Fruit fly (Drosophila melanogaster): ENCODE measurements around the gene bves.

Gene bves

DNA sequence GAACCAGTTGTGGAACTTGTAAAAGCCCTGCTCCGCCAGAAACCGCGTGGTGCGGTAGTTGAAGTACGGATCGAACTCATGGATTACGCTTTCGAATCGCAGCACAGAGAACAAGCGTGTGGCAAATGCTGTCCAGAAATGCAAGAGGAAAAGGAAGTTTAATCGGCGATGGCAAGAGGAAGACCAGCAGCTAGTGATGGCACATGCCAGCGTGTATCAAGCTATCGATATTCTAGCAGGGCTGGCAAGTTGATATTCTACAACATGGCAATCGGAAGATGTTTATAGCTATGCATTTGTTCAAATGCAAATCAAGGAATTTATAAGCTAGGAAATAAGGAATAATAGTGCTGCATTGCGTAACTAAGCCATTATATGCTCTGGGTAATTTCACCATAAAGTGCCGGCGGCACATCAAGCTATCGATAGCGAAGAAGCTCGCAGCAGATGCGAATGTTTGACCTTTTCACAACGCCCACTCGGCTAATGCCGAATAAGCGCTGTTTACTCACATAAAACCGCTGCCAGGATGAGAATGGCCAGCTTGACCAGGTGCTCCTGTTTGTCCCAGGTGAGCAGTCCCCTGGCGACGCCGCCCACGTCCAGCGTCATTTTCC is 556 bp upstream of the bves start (continued):
- TF ChIP-seq ase (GFP tag; IDR thresholded peaks at IDR 0.05) (0 out of 3 replicates have a peak, but pooled peaks have one; percentile 51), Hr39 (optimal IDR thresholded peaks at IDR 0.05) (no peak), gem (tag; optimal IDR thresholded peaks at IDR 0.05) (peak; percentile 53), CG1647 (GFP tag; optimal IDR thresholded peaks at IDR 0.05) (peak; percentile 63), CG2199 (GFP tag; IDR thresholded peaks at IDR 0.05) (no peak), sc (optimal IDR thresholded peaks at IDR 0.05) (no peak), sc (GFP tag; optimal IDR thresholded peaks at IDR 0.05) (peak; percentile 18), sr (GFP tag; IDR thresholded peaks at IDR 0.05) (peak; percentile 81; the same call in 2 of the 3 replicates), Ptx1 (GFP tag; IDR thresholded peaks at IDR 0.05) (peak; percentile 63), CG11398 (GFP tag; optimal IDR thresholded peaks at IDR 0.05) (peak; percentile 64), vnd (GFP tag; IDR thresholded peaks at IDR 0.05; ENCODE audit: partially characterized antibody) (peak; percentile 80), gsb-n (tag; optimal IDR thresholded peaks at IDR 0.05) (peak; percentile 59), CHES-1-like (GFP tag; optimal IDR thresholded peaks at IDR 0.05) (peak; percentile 76), CG11247 (GFP tag; IDR thresholded peaks at IDR 0.05) (peak; percentile 70), mld (GFP tag; IDR thresholded peaks at IDR 0.05; ENCODE audit: partially characterized antibody) (peak; percentile 74; the same call in 1 of the 3 replicates), bsh (GFP tag; optimal IDR thresholded peaks at IDR 0.05) (peak; percentile 50 to 64), row (GFP tag; IDR thresholded peaks at IDR 0.05) (peak; percentile 67), YL-1 (GFP tag; optimal IDR thresholded peaks at IDR 0.05) (peak; percentile 89), nerfin-1 (tag; optimal IDR thresholded peaks at IDR 0.05) (peak; percentile 69), gfzf (GFP tag; optimal IDR thresholded peaks at IDR 0.05) (peak; percentile 28), CG4424 (GFP tag; optimal IDR thresholded peaks at IDR 0.05) (peak; percentile 74), shn (GFP tag; optimal IDR thresholded peaks at IDR 0.05) (peak; percentile 68), CG15269 (tag; optimal IDR thresholded peaks at IDR 0.05) (peak; percentile 71), tgo (GFP tag; IDR thresholded peaks at IDR 0.05) (peak; percentile 43; the same call in 2 of the 3 replicates), rib (GFP tag; IDR thresholded peaks at IDR 0.05) (peak; percentile 61), gro (GFP tag; optimal IDR thresholded peaks at IDR 0.05) (peak; percentile 71), HmgZ (tag; optimal IDR thresholded peaks at IDR 0.05) (peak; percentile 87), Nf-YA (GFP tag; IDR thresholded peaks at IDR 0.05) (peak; percentile 47; the same call in 1 of the 2 replicates), run (tag; optimal IDR thresholded peaks at IDR 0.05) (peak; percentile 52), inv (GFP tag; IDR thresholded peaks at IDR 0.05; ENCODE audit: partially characterized antibody) (peak; percentile 77), Awh (GFP tag; IDR thresholded peaks at IDR 0.05) (peak; percentile 70), CG2129 (GFP tag; IDR thresholded peaks at IDR 0.05; ENCODE audit: partially characterized antibody) (peak; percentile 35; the same call in 1 of the 2 replicates), wek (GFP tag; optimal IDR thresholded peaks at IDR 0.05) (peak; percentile 89), CG33213 (GFP tag; optimal IDR thresholded peaks at IDR 0.05) (peak; percentile 71), CG6854 (GFP tag; optimal IDR thresholded peaks at IDR 0.05) (peak; percentile 82), CG6683 (GFP tag; optimal IDR thresholded peaks at IDR 0.05) (peak; percentile 61), NFAT (GFP tag; IDR thresholded peaks at IDR 0.05) (peak; percentile 85), CG1832 (GFP tag; optimal IDR thresholded peaks at IDR 0.05) (no peak), Six4 (GFP tag; optimal IDR thresholded peaks at IDR 0.05) (peak; percentile 63), slp2 (GFP tag; optimal IDR thresholded peaks at IDR 0.05) (peak; percentile 68), CG11695 (GFP tag; IDR thresholded peaks at IDR 0.05) (no peak), CG5180 (GFP tag; optimal IDR thresholded peaks at IDR 0.05) (peak; percentile 58), CG17802 (tag; optimal IDR thresholded peaks at IDR 0.05) (peak; percentile 56), Ravus (GFP tag; IDR thresholded peaks at IDR 0.05) (no peak), yki (optimal IDR thresholded peaks at IDR 0.05) (no peak), usp (GFP tag; optimal IDR thresholded peaks at IDR 0.05) (no peak), dm (GFP tag; optimal IDR thresholded peaks at IDR 0.05) (peak; percentile 89), CG42726 (GFP tag; IDR thresholded peaks at IDR 0.05; ENCODE audit: partially characterized antibody) (peak; percentile 66), CG16813 (GFP tag; IDR thresholded peaks at IDR 0.05; ENCODE audit: partially characterized antibody) (peak; percentile 85), CG32772 (GFP tag; IDR thresholded peaks at IDR 0.05) (peak; percentile 36; the same call in 1 of the 2 replicates)

All from whole organism, embryonic.